Worm (Caenorhabditis elegans) whole organism, young adult: ENCODE data around the gene W09C2.10.

ENCODE experiments used
- F57C9.4 ChIP-seq: sonication (generic microtip); optimal IDR thresholded peaks from 2 replicates; lab custom pipeline; 2017; ENCODE audit warnings: mild to moderate bottlenecking, missing genetic modification characterization, missing compliant biosample characterization
- aptf-3 ChIP-seq: fragments of 200-800 bp; sonication (Bioruptor generic); IDR thresholded peaks from 2 replicates; pipeline ENCODE4 v1.3.6; 2022; ENCODE audit warnings: missing genetic modification characterization, missing compliant biosample characterization
- attf-6 ChIP-seq: fragments of 200-800 bp; sonication (Bioruptor generic); IDR thresholded peaks from 2 replicates; pipeline ENCODE4 v1.3.6; 2022; ENCODE audit warnings: missing genetic modification reagents, missing genetic modification characterization, missing compliant biosample characterization
- dpff-1 ChIP-seq: sonication (generic microtip); optimal IDR thresholded peaks from 2 replicates; lab custom pipeline; 2017; ENCODE audit warnings: mild to moderate bottlenecking, missing genetic modification characterization, missing compliant biosample characterization
- ekl-4 ChIP-seq: fragments of 200-800 bp; sonication (Bioruptor generic); IDR thresholded peaks from 2 replicates; pipeline ENCODE4 v1.3.6; 2022; ENCODE audit warnings: missing genetic modification reagents, missing genetic modification characterization, missing compliant biosample characterization
- lin-26 ChIP-seq: fragments of 200-800 bp; sonication (Bioruptor generic); IDR thresholded peaks from 2 replicates; pipeline ENCODE4 v1.3.6; 2022; ENCODE audit warnings: missing genetic modification reagents, missing genetic modification characterization, missing compliant biosample characterization
- madf-8 ChIP-seq: fragments of 200-800 bp; sonication (Bioruptor generic); conservative IDR thresholded peaks from 2 replicates; pipeline ENCODE4 v1.3.6; 2022; ENCODE audit warnings: missing genetic modification reagents, missing genetic modification characterization, missing compliant biosample characterization
- mcd-1 ChIP-seq: fragments of 200-800 bp; sonication (Bioruptor generic); IDR thresholded peaks from 2 replicates; pipeline ENCODE4 v1.3.6; 2022; ENCODE audit warnings: missing genetic modification reagents, missing genetic modification characterization, missing compliant biosample characterization
- nfya-1 ChIP-seq: sonication (generic microtip); optimal IDR thresholded peaks from 2 replicates; lab custom pipeline; 2017; ENCODE audit warnings: antibody characterized with exemption, missing compliant biosample characterization, missing genetic modification characterization, borderline replicate concordance; ENCODE audit not compliant: insufficient read depth
- snpc-3.4 ChIP-seq: sonication (generic microtip); optimal IDR thresholded peaks from 2 replicates; lab custom pipeline; 2017; ENCODE audit warnings: missing genetic modification characterization, mild to moderate bottlenecking, missing compliant biosample characterization, antibody characterized with exemption, moderate library complexity, missing genotype, missing genetic modification reagents
- snpc-4 ChIP-seq, 5 experiments: fragments of 150-350 bp in 1 of 5; sonication (generic microtip) in 4 of 5; optimal IDR thresholded peaks; 2 replicates each; lab custom pipeline; 2014 to 2018; ENCODE audit warnings: missing genetic modification characterization in 5 of 5, missing biosample characterization in 3 of 5, antibody characterized with exemption in 2 of 5, mild to moderate bottlenecking in 2 of 5, missing compliant biosample characterization in 2 of 5, missing genotype in 2 of 5, moderate library complexity in 2 of 5, missing genetic modification reagents in 1 of 5
- tbp1 ChIP-seq: fragments of 200-800 bp; sonication (Bioruptor generic); optimal IDR thresholded peaks from 2 replicates; lab custom pipeline; 2018; ENCODE audit warnings: mild to moderate bottlenecking, missing genetic modification characterization, missing compliant biosample characterization
- tlf-1 ChIP-seq: fragments of 200-800 bp; sonication (Bioruptor generic); optimal IDR thresholded peaks from 2 replicates; lab custom pipeline; 2018; ENCODE audit warnings: mild to moderate bottlenecking, missing genetic modification characterization, missing compliant biosample characterization
- ztf-28 ChIP-seq: fragments of 200-800 bp; sonication (Bioruptor generic); IDR thresholded peaks from 2 replicates; pipeline ENCODE4 v1.3.6; 2022; ENCODE audit warnings: missing genetic modification reagents, missing genetic modification characterization, missing compliant biosample characterization

DNA sequence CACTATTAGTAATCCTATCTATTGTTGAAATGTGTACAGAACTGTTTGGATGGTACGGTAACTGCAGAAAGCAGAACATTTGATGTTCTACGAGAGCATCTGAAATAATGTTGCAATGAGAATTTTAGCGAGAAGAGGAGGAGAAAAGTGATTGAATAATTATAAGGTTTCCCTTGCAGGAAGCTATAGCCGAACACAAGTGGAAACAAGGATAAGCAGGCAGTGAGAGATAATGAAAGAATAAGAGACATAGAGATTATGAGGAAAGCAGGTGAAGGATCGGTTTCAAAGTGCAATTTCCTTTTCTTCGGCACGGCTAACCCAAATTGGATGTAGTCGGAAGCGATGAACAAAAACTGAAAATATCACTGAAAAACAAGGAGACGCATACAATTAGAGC lies 17.0 kb upstream of the W09C2.10 start, which contains the start of gene del-2:
- TF ChIP-seq mcd-1 (GFP tag; lab: Robert Waterston, UW) (no peak), F57C9.4 (no peak), tbp1 (GFP tag; lab: Kevin White, UChicago) (no peak), snpc-3.4 (tag; lab: Kevin White, UChicago) (no peak), lin-26 (GFP tag; lab: Robert Waterston, UW) (no peak), attf-6 (GFP tag; lab: Robert Waterston, UW) (no peak), madf-8 (GFP tag; lab: Robert Waterston, UW) (no peak), tlf-1 (GFP tag; lab: Kevin White, UChicago) (no peak), dpff-1 (no peak), nfya-1 (tag; lab: Kevin White, UChicago) (no peak), ztf-28 (GFP tag; lab: Robert Waterston, UW) (no peak), snpc-4 (GFP tag; optimal IDR thresholded peaks at IDR 0.05; lab: Kevin White, UChicago) (no peak), snpc-4 (tag; optimal IDR thresholded peaks at IDR 0.05; lab: Kevin White, UChicago) (no peak), aptf-3 (GFP tag; lab: Robert Waterston, UW) (no peak), ekl-4 (no peak)
